Fruit fly (Drosophila melanogaster): ENCODE data around the gene ATPsynE.
A peak's percentile ranks its signal among the peaks of the same experiment; 100 is the strongest.

DNA sequence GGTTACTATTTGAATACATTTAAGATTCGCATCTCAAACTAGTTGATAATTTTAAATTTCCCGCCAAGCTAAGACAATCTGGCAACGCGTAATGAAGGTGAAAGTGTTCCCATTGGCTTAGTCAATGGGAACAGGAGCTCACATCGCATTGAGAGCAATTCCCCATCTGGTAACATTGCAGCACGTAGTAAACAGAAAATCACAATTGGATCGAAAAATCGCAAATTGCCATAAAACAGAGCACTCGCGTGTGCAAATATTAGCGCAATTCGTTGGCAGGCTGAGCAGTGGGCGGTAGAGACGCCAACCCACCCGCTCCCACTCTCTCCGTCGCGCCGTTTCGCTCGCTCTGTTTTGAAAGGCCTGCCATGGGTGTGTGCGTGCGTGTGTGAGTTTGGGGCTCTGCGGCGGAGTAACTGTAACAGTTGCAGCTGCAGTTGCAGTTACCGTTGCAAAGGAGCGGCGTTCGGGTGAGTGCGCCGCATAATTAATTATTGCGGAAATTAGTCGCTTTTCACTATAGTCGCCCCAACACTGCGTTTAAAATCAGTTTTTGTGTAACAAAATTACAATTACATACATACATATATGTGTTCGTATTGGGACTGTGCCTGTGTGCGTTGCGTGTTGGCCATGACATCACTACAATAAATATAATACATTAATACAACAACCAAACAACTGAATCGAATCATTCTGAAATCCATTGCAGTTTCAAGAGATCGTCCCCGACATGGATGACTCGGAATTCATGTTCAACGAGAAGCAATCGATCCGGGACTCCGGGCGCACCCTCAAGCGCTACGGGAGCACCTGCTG is 28.5 kb upstream of the ATPsynE start:
- peak; percentile 6 for TF ChIP-seq EcR (GFP tag; optimal IDR thresholded peaks at IDR 0.05)
- no peak for TF ChIP-seq CG15710 (tag; optimal IDR thresholded peaks at IDR 0.05)
- TF ChIP-seq Ets98B (GFP tag; IDR thresholded peaks at IDR 0.05): peak; percentile 49

Data from whole organism, pupa.